Fruit fly (Drosophila melanogaster) whole organism, embryonic: ENCODE data around the gene CG17233.

Experiments used
- Atf-2 ChIP-seq: fragments of 200-800 bp; sonication (Bioruptor generic); optimal IDR thresholded peaks from 2 replicates; lab custom pipeline; 2016; ENCODE audit warnings: missing biosample characterization, missing genetic modification characterization
- Atf6 ChIP-seq: fragments of 200-800 bp; sonication (Bioruptor generic); IDR thresholded peaks from 2 replicates; pipeline ENCODE4 v1.3.6; 2022; ENCODE audit warnings: missing biosample characterization, missing genetic modification characterization
- BtbVII ChIP-seq: fragments of 200-800 bp; sonication (Bioruptor generic); optimal IDR thresholded peaks from 3 replicates; lab custom pipeline; 2017; ENCODE audit warnings: missing biosample characterization, mild to moderate bottlenecking, missing genetic modification characterization
- CG11456 ChIP-seq: fragments of 200-800 bp; sonication (Bioruptor generic); IDR thresholded peaks from 3 replicates; pipeline ENCODE4 v1.3.6; 2022; ENCODE audit warnings: missing biosample characterization, missing genetic modification characterization
- CG1233 ChIP-seq: fragments of 200-800 bp; sonication (Bioruptor generic); optimal IDR thresholded peaks from 4 replicates; lab custom pipeline; 2018; ENCODE audit warnings: missing biosample characterization, mild to moderate bottlenecking, missing genetic modification characterization
- CG12391 ChIP-seq: fragments of 200-800 bp; sonication (Bioruptor generic); optimal IDR thresholded peaks from 3 replicates; lab custom pipeline; 2018; ENCODE audit warnings: missing biosample characterization, mild to moderate bottlenecking, missing genetic modification characterization, moderate library complexity
- CG12659 ChIP-seq: fragments of 200-800 bp; sonication (Bioruptor generic); optimal IDR thresholded peaks from 3 replicates; lab custom pipeline; 2017; ENCODE audit warnings: mild to moderate bottlenecking, missing biosample characterization, missing genetic modification reagents, missing genetic modification characterization
- CG13624 ChIP-seq: fragments of 200-800 bp; sonication (Bioruptor generic); optimal IDR thresholded peaks from 2 replicates; lab custom pipeline; 2016; ENCODE audit warnings: missing biosample characterization, missing genetic modification characterization
- CG17328 ChIP-seq: fragments of 200-800 bp; sonication (Bioruptor generic); IDR thresholded peaks from 2 replicates; pipeline ENCODE4 v1.3.6; 2022; ENCODE audit warnings: missing biosample characterization, missing genetic modification characterization
- CG18599 ChIP-seq: fragments of 200-800 bp; sonication (Bioruptor generic); optimal IDR thresholded peaks from 3 replicates; lab custom pipeline; 2017; ENCODE audit warnings: missing biosample characterization, missing genetic modification characterization, mild to moderate bottlenecking, moderate library complexity, missing genetic modification reagents
- CG18764 ChIP-seq: fragments of 200-800 bp; sonication (Bioruptor generic); optimal IDR thresholded peaks from 3 replicates; lab custom pipeline; 2016; ENCODE audit warnings: missing biosample characterization, missing genetic modification characterization
- CG34376 ChIP-seq: fragments of 200-800 bp; sonication (Bioruptor generic); optimal IDR thresholded peaks from 2 replicates; lab custom pipeline; 2018; ENCODE audit warnings: missing biosample characterization, mild to moderate bottlenecking, missing genetic modification characterization
- CG5245 ChIP-seq: fragments of 200-800 bp; sonication (Bioruptor generic); optimal IDR thresholded peaks from 3 replicates; lab custom pipeline; 2016; ENCODE audit warnings: missing biosample characterization, missing genetic modification characterization
- CG6765 ChIP-seq: fragments of 200-800 bp; sonication (Bioruptor generic); optimal IDR thresholded peaks from 3 replicates; lab custom pipeline; 2017; ENCODE audit warnings: missing biosample characterization, mild to moderate bottlenecking, missing genetic modification characterization
- CG8290 ChIP-seq, 3 experiments: fragments of 200-800 bp; sonication (Bioruptor generic); optimal IDR thresholded peaks; 2 replicates each; lab custom pipeline; 2016 to 2019; ENCODE audit warnings: missing biosample characterization in 3 of 3, missing genetic modification characterization in 3 of 3, mild to moderate bottlenecking in 2 of 3, moderate library complexity in 1 of 3
- CHES-1-like ChIP-seq: fragments of 200-800 bp; sonication (Bioruptor generic); optimal IDR thresholded peaks from 2 replicates; lab custom pipeline; 2016; ENCODE audit warnings: missing biosample characterization, missing genetic modification characterization
- Elba2 ChIP-seq: fragments of 200-800 bp; sonication (Bioruptor generic); optimal IDR thresholded peaks from 3 replicates; lab custom pipeline; 2016; ENCODE audit warnings: missing biosample characterization, missing genetic modification characterization
- Ets65A ChIP-seq: fragments of 200-800 bp; sonication (Bioruptor generic); peaks from one replicate; lab custom pipeline; 2016; ENCODE audit warnings: missing biosample characterization, missing genetic modification characterization
- GATAe ChIP-seq: fragments of 200-800 bp; sonication (Bioruptor generic); conservative IDR thresholded peaks from 2 replicates; pipeline ENCODE4 v1.3.6; 2022; ENCODE audit warnings: missing biosample characterization, missing genetic modification characterization
- H2.0 ChIP-seq: fragments of 200-800 bp; sonication (Bioruptor generic); IDR thresholded peaks from 2 replicates; pipeline ENCODE4 v1.3.6; 2022; ENCODE audit warnings: missing biosample characterization, missing genetic modification characterization
- Hey ChIP-seq: fragments of 200-800 bp; sonication (Bioruptor generic); optimal IDR thresholded peaks from 3 replicates; lab custom pipeline; 2018; ENCODE audit warnings: missing biosample characterization, mild to moderate bottlenecking, missing genetic modification characterization
- Med ChIP-seq: fragments of 200-800 bp; sonication (Bioruptor generic); peaks from one replicate; lab custom pipeline; 2016; ENCODE audit warnings: missing biosample characterization, missing genetic modification characterization, mild to moderate bottlenecking, inconsistent platforms, moderate library complexity
- Sox102F ChIP-seq: fragments of 200-800 bp; sonication (Bioruptor generic); optimal IDR thresholded peaks from 2 replicates; lab custom pipeline; 2018; ENCODE audit warnings: missing biosample characterization, mild to moderate bottlenecking, missing genetic modification characterization, moderate library complexity
- Tbp ChIP-seq: fragments of >200 bp; optimal IDR thresholded peaks from 2 replicates; lab custom pipeline; 2018; ENCODE audit warnings: missing biosample characterization, missing genetic modification characterization
- caup ChIP-seq: fragments of 200-800 bp; sonication (Bioruptor generic); optimal IDR thresholded peaks from 3 replicates; lab custom pipeline; 2017; ENCODE audit warnings: missing biosample characterization, mild to moderate bottlenecking, missing genetic modification characterization, moderate library complexity; ENCODE audit not compliant: severe bottlenecking
- corto ChIP-seq: fragments of 200-800 bp; sonication (Bioruptor generic); optimal IDR thresholded peaks from 2 replicates; lab custom pipeline; 2016; ENCODE audit warnings: missing biosample characterization, mild to moderate bottlenecking, missing genetic modification characterization, moderate library complexity
- crol ChIP-seq: fragments of 200-800 bp; sonication (Bioruptor generic); IDR thresholded peaks from 2 replicates; pipeline ENCODE4 v1.3.6; 2022; ENCODE audit warnings: missing biosample characterization, missing genetic modification characterization
- cwo ChIP-seq: fragments of 200-800 bp; sonication (Bioruptor generic); optimal IDR thresholded peaks from 3 replicates; lab custom pipeline; 2017; ENCODE audit warnings: missing biosample characterization, missing genetic modification characterization, mild to moderate bottlenecking, moderate library complexity, missing genetic modification reagents
- ems ChIP-seq: fragments of 200-800 bp; sonication (Bioruptor generic); optimal IDR thresholded peaks from 3 replicates; lab custom pipeline; 2016; ENCODE audit warnings: missing biosample characterization, missing genetic modification characterization
- exex ChIP-seq: fragments of 200-800 bp; sonication (Bioruptor generic); optimal IDR thresholded peaks from 4 replicates; lab custom pipeline; 2018; ENCODE audit warnings: missing biosample characterization, mild to moderate bottlenecking, missing genetic modification characterization, moderate library complexity
- grn ChIP-seq: fragments of 200-800 bp; sonication (Bioruptor generic); optimal IDR thresholded peaks from 3 replicates; lab custom pipeline; 2017; ENCODE audit warnings: missing biosample characterization, missing genetic modification characterization
- gro ChIP-seq: fragments of 200-800 bp; sonication (Bioruptor generic); optimal IDR thresholded peaks from 2 replicates; lab custom pipeline; 2016; ENCODE audit warnings: missing biosample characterization, missing genetic modification characterization
- inv ChIP-seq: fragments of 200-800 bp; sonication (Bioruptor generic); IDR thresholded peaks from 2 replicates; pipeline ENCODE4 v1.3.6; 2022; ENCODE audit warnings: missing biosample characterization, missing genetic modification characterization; ENCODE audit not compliant: partially characterized antibody
- jigr1 ChIP-seq: fragments of 200-800 bp; sonication (Bioruptor generic); IDR thresholded peaks from 3 replicates; pipeline ENCODE4 v1.3.6; 2022; ENCODE audit warnings: missing biosample characterization, missing genetic modification characterization
- kay ChIP-seq: fragments of 200-800 bp; sonication (Bioruptor generic); optimal IDR thresholded peaks from 2 replicates; lab custom pipeline; 2016; ENCODE audit warnings: missing biosample characterization, missing genetic modification characterization
- kni ChIP-seq: fragments of 200-800 bp; sonication (Bioruptor generic); optimal IDR thresholded peaks from 3 replicates; lab custom pipeline; 2017; ENCODE audit warnings: mild to moderate bottlenecking, missing biosample characterization, missing genetic modification reagents, missing genetic modification characterization
- mirr ChIP-seq: fragments of 200-800 bp; sonication (Bioruptor generic); optimal IDR thresholded peaks from 3 replicates; lab custom pipeline; 2018; ENCODE audit warnings: missing biosample characterization, mild to moderate bottlenecking, missing genetic modification characterization
- nau ChIP-seq: fragments of 200-800 bp; sonication (Bioruptor generic); optimal IDR thresholded peaks from 3 replicates; lab custom pipeline; 2017; ENCODE audit warnings: missing biosample characterization, mild to moderate bottlenecking, missing genetic modification characterization, missing genetic modification reagents
- nerfin-2 ChIP-seq: fragments of 200-800 bp; sonication (Bioruptor generic); IDR thresholded peaks from 2 replicates; pipeline ENCODE4 v1.3.6; 2022; ENCODE audit warnings: missing biosample characterization, missing genetic modification characterization; ENCODE audit not compliant: partially characterized antibody
- onecut ChIP-seq: fragments of 200-800 bp; sonication (Bioruptor generic); IDR thresholded peaks from 2 replicates; pipeline ENCODE4 v1.3.6; 2022; ENCODE audit warnings: missing biosample characterization, missing genetic modification characterization
- p53 ChIP-seq: fragments of 200-800 bp; sonication (Bioruptor generic); optimal IDR thresholded peaks from 2 replicates; lab custom pipeline; 2016; ENCODE audit warnings: missing biosample characterization, missing genetic modification characterization
- row ChIP-seq: fragments of 200-800 bp; sonication (Bioruptor generic); IDR thresholded peaks from 3 replicates; pipeline ENCODE4 v1.3.6; 2022; ENCODE audit warnings: missing biosample characterization, missing genetic modification characterization
- sd ChIP-seq: fragments of 200-800 bp; sonication (Bioruptor generic); optimal IDR thresholded peaks from 3 replicates; lab custom pipeline; 2018; ENCODE audit warnings: missing biosample characterization, mild to moderate bottlenecking, missing genetic modification characterization, moderate library complexity
- sug ChIP-seq: fragments of 200-800 bp; optimal IDR thresholded peaks from 2 replicates; lab custom pipeline; 2019; ENCODE audit warnings: missing biosample characterization, mild to moderate bottlenecking, missing genetic modification characterization, moderate library complexity
- vnd ChIP-seq: fragments of 200-800 bp; sonication (Bioruptor generic); IDR thresholded peaks from 3 replicates; pipeline ENCODE4 v1.3.6; 2022; ENCODE audit warnings: missing biosample characterization, missing genetic modification characterization; ENCODE audit not compliant: partially characterized antibody

The CG17233 gene

DNA sequence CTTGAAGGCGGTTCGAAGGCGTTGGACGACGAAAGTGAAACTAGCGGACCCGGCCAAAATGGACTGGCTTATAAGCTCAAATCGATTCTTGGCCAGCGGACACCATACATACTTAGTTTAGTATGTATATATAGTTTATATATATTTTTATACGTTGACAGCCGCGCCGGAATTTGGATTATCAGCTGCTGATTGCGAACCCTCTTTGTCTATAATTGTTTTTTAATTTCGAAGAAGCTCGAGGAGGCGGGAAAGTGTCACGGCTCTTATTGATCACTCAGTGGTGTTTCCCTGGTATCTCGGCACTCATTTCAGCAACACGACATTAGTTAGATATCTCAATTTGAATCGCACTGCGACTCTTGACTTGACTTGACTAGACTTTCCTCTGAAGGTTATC, 21.3 kb downstream of the CG17233 start, which contains the start of gene CG6933:
Gene CG6933 (minus strand): TSS at position 47 of the 400 bp plus-strand sequence.
- TF ChIP-seq row (GFP tag; lab: Robert Waterston, UW) (no peak), Ets65A (GFP tag; lab: Kevin White, UChicago) (no peak), sd (tag; lab: Kevin White, UChicago) (peak; percentile 70), Elba2 (no peak), jigr1 (GFP tag; lab: Robert Waterston, UW) (no peak), nerfin-2 (GFP tag; lab: Robert Waterston, UW) (no peak), Atf-2 (GFP tag; lab: Kevin White, UChicago) (no peak), inv (GFP tag; lab: Robert Waterston, UW) (no peak), CG18764 (GFP tag; lab: Kevin White, UChicago) (no peak), CG6765 (GFP tag; lab: Kevin White, UChicago) (no peak), kni (no peak), H2.0 (GFP tag; lab: Robert Waterston, UW) (no peak), CG5245 (GFP tag; lab: Kevin White, UChicago) (no peak), exex (peak; percentile 98)

- TF ChIP-seq ems (GFP tag; lab: Kevin White, UChicago) = no peak
- TF ChIP-seq p53 (GFP tag; lab: Kevin White, UChicago) = no peak
- no peak for TF ChIP-seq CG12659
- TF ChIP-seq onecut (GFP tag; lab: Robert Waterston, UW) = no peak
- TF ChIP-seq CG13624 (GFP tag; lab: Kevin White, UChicago) = no peak
- no peak for TF ChIP-seq nau
- TF ChIP-seq CG12391 (tag; lab: Kevin White, UChicago) = no peak
- no peak for TF ChIP-seq CHES-1-like (GFP tag; lab: Kevin White, UChicago)
- TF ChIP-seq CG11456 (GFP tag; lab: Robert Waterston, UW) = no peak
- TF ChIP-seq CG8290 (GFP tag; optimal IDR thresholded peaks at IDR 0.05; lab: Kevin White, UChicago) = no peak
- no peak for TF ChIP-seq CG8290 (tag; optimal IDR thresholded peaks at IDR 0.05; lab: Kevin White, UChicago)
- no peak for TF ChIP-seq kay (GFP tag; lab: Kevin White, UChicago)
These were observed 29.7 kb downstream of the CG17233 start, which contains the start of gene CG7017 for dm6 chr3L:20212022-20212421. Gene CG7017 (minus strand): TSS chr3L:20212122.

- peak; percentile 20 for TF ChIP-seq sug (tag; lab: Kevin White, UChicago)
- TF ChIP-seq exex = peak; percentile 72
- TF ChIP-seq CG17328 = no peak
- TF ChIP-seq mirr (GFP tag; lab: Kevin White, UChicago) = peak; percentile 76
- peak; percentile 24 for TF ChIP-seq sd (tag; lab: Kevin White, UChicago)
- TF ChIP-seq Sox102F (GFP tag; lab: Kevin White, UChicago) = no peak
These were observed 31.8 kb downstream of the CG17233 start for dm6 chr3L:20209896-20210295.

DNA sequence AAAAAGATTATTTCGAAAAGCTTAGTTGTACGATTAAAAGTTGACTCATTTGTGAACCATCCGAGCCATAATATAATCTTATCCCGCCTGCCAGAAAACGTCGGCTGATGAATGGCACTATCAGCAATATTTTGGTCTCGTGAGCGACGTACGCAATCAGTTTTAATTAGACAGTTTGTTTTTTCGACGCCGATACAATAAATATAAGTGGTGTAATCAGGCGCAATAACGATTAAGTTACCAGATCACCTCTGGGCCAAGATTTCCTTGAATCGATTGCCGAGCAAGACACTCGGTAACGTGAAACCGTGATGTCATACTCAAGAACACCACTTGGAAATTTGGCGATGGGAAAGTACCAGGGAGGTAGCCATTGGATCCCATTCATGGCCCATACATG, 32.6 kb downstream of the CG17233 start:
- TF ChIP-seq crol (GFP tag; lab: Robert Waterston, UW) = no peak
- TF ChIP-seq Tbp (GFP tag; lab: Kevin White, UChicago) = no peak
- peak; percentile 100 for TF ChIP-seq exex
- TF ChIP-seq BtbVII = peak; percentile 23
- TF ChIP-seq grn (GFP tag; lab: Kevin White, UChicago) = peak; percentile 96
- TF ChIP-seq Atf6 = no peak
- TF ChIP-seq corto (GFP tag; lab: Kevin White, UChicago) = no peak
- TF ChIP-seq gro = peak; percentile 74
- TF ChIP-seq caup (GFP tag; lab: Kevin White, UChicago) = peak; percentile 37
- TF ChIP-seq Hey (tag; lab: Kevin White, UChicago) = peak; percentile 75
- peak; percentile 24 for TF ChIP-seq CG18599 (GFP tag; lab: Kevin White, UChicago)
- TF ChIP-seq sug (tag; lab: Kevin White, UChicago) = peak; percentile 90
- peak; percentile 2 for TF ChIP-seq Med (GFP tag; lab: Kevin White, UChicago)
- 0 out of 3 replicates have a peak, but pooled peaks have one; percentile 12 for TF ChIP-seq vnd (GFP tag; lab: Robert Waterston, UW)
- TF ChIP-seq GATAe (GFP tag; lab: Robert Waterston, UW) = peak; percentile 59
- peak; percentile 98 for TF ChIP-seq mirr (GFP tag; lab: Kevin White, UChicago)
- TF ChIP-seq CG1233 (GFP tag; lab: Kevin White, UChicago) = no peak
- peak; percentile 99 for TF ChIP-seq cwo
- peak; percentile 90 for TF ChIP-seq CG34376 (GFP tag; lab: Kevin White, UChicago)
